Worm (Caenorhabditis elegans) whole organism, dauer: ENCODE results near the gene F18C5.10.

ENCODE experiments used
- unc-62 ChIP-seq: sonication (generic microtip); optimal IDR thresholded peaks from 2 replicates; lab custom pipeline; 2017; ENCODE audit warnings: missing biosample characterization, missing genetic modification reagents, missing genetic modification characterization

F18C5.10 gene

ce11 chrII:6561300-6561699 is at the start of gene F18C5.10:
Gene F18C5.10, minus strand, starts transcription at chrII:6561444.
- TF ChIP-seq unc-62 (GFP tag; lab: Kevin White, UChicago), result no peak

ce11 chrII:6610262-6610661 is 49.0 kb upstream of the F18C5.10 start:
- no peak for TF ChIP-seq unc-62 (GFP tag; lab: Kevin White, UChicago)

ce11 chrII:6609315-6609842 is 48.1 kb upstream of the F18C5.10 start, which contains the start of gene epg-5:
Gene epg-5, minus strand, starts transcription at chrII:6609365.
- TF ChIP-seq unc-62 (GFP tag; lab: Kevin White, UChicago), result no peak

- TF ChIP-seq unc-62 (GFP tag; lab: Kevin White, UChicago), result no peak
Observed at ce11 chrII:6608626-6609025, 47.4 kb upstream of the F18C5.10 start.

- no peak for TF ChIP-seq unc-62 (GFP tag; lab: Kevin White, UChicago)
Observed at ce11 chrII:6600973-6601372, 39.7 kb upstream of the F18C5.10 start, which contains the start of gene vps-33.2. Gene vps-33.2, plus strand, starts transcription at chrII:6601216.

ce11 chrII:6598050-6598449 is 36.8 kb upstream of the F18C5.10 start, which contains the start of gene dnj-8:
Gene dnj-8, minus strand, starts transcription at chrII:6598080.
- TF ChIP-seq unc-62 (GFP tag; lab: Kevin White, UChicago), result no peak

ce11 chrII:6597507-6597906 is 36.3 kb upstream of the F18C5.10 start:
- TF ChIP-seq unc-62 (GFP tag; lab: Kevin White, UChicago), result no peak

- TF ChIP-seq unc-62 (GFP tag; lab: Kevin White, UChicago), result no peak
Observed at ce11 chrII:6594151-6594550, 32.9 kb upstream of the F18C5.10 start, which contains the start of gene aipr-1. Gene aipr-1, minus strand, starts transcription at chrII:6594251.

ce11 chrII:6592251-6592650 is 31.0 kb upstream of the F18C5.10 start, which contains the start of gene C56C10.9:
Gene C56C10.9, minus strand, starts transcription at chrII:6592351.
- TF ChIP-seq unc-62 (GFP tag; lab: Kevin White, UChicago), result no peak

- TF ChIP-seq unc-62 (GFP tag; lab: Kevin White, UChicago), result no peak
Observed at ce11 chrII:6591000-6591399, 29.8 kb upstream of the F18C5.10 start.

ce11 chrII:6589408-6589807 is 28.2 kb upstream of the F18C5.10 start, which contains the start of gene vps-32.1:
Gene vps-32.1, plus strand, starts transcription at chrII:6589708.
- no peak for TF ChIP-seq unc-62 (GFP tag; lab: Kevin White, UChicago)

ce11 chrII:6588605-6589292 is 27.5 kb upstream of the F18C5.10 start, which contains the start of gene icd-1:
Gene icd-1, minus strand, starts transcription at chrII:6588655.
- no peak for TF ChIP-seq unc-62 (GFP tag; lab: Kevin White, UChicago)

ce11 chrII:6587264-6587870 is 26.1 kb upstream of the F18C5.10 start, which contains the start of gene C56C10.7:
Gene C56C10.7, minus strand, starts transcription at chrII:6587575.
- TF ChIP-seq unc-62 (GFP tag; lab: Kevin White, UChicago), result no peak

ce11 chrII:6582758-6583157 is 21.5 kb upstream of the F18C5.10 start, which contains the start of gene C56C10.4:
Gene C56C10.4, plus strand, starts transcription at chrII:6583058.
- no peak for TF ChIP-seq unc-62 (GFP tag; lab: Kevin White, UChicago)

ce11 chrII:6581236-6581635 is 20.0 kb upstream of the F18C5.10 start, which contains the start of gene C56C10.6:
Gene C56C10.6, minus strand, starts transcription at chrII:6581336.
- no peak for TF ChIP-seq unc-62 (GFP tag; lab: Kevin White, UChicago)

- no peak for TF ChIP-seq unc-62 (GFP tag; lab: Kevin White, UChicago)
Observed at ce11 chrII:6578378-6578777, 17.1 kb upstream of the F18C5.10 start, which contains the start of gene sra-31. Gene sra-31, minus strand, starts transcription at chrII:6578478.
